Fruit fly (Drosophila melanogaster): ENCODE results near the gene CG13946.
A peak's percentile ranks its signal among the peaks of the same experiment; 100 is the strongest.

Gene CG13946

dm6 chr2L:740031-740430 is 36.3 kb upstream of the CG13946 start (continued):
- TF ChIP-seq CG18011 (GFP tag; optimal IDR thresholded peaks at IDR 0.05) (no peak), Neu2 (GFP tag; optimal IDR thresholded peaks at IDR 0.05; ENCODE audit: borderline replicate concordance) (no peak), CG4360 (GFP tag; IDR thresholded peaks at IDR 0.05) (no peak), gcm2 (GFP tag; optimal IDR thresholded peaks at IDR 0.05) (no peak), sob (GFP tag; IDR thresholded peaks at IDR 0.05) (peak; percentile 46; the same call in 1 of the 2 replicates), chif (GFP tag; optimal IDR thresholded peaks at IDR 0.05) (peak in 1 of 2 experiments; percentile 49), cwo (GFP tag; optimal IDR thresholded peaks at IDR 0.05) (no peak), Nf-YB (GFP tag; optimal IDR thresholded peaks at IDR 0.05) (no peak), CG9727 (GFP tag; optimal IDR thresholded peaks at IDR 0.05) (no peak), Sry-δ (GFP tag; optimal IDR thresholded peaks at IDR 0.05) (no peak), CG5245 (GFP tag; optimal IDR thresholded peaks at IDR 0.05) (no peak), schlank (tag; optimal IDR thresholded peaks at IDR 0.05) (no peak), HmgZ (tag; optimal IDR thresholded peaks at IDR 0.05) (peak; percentile 28), CG32767 (GFP tag; IDR thresholded peaks at IDR 0.05) (no peak), Ada2b (GFP tag; IDR thresholded peaks at IDR 0.05) (no peak), Hr39 (optimal IDR thresholded peaks at IDR 0.05) (no peak), CG31388 (GFP tag; optimal IDR thresholded peaks at IDR 0.05) (no peak), Oaz (GFP tag; IDR thresholded peaks at IDR 0.05) (no peak), Antp (GFP tag; optimal IDR thresholded peaks at IDR 0.05) (no peak), exex (tag; optimal IDR thresholded peaks at IDR 0.05) (no peak), trem (tag; optimal IDR thresholded peaks at IDR 0.05) (no peak), H2.0 (GFP tag; IDR thresholded peaks at IDR 0.05) (no peak), CG6175 (GFP tag; IDR thresholded peaks at IDR 0.05) (no peak), wdn (GFP tag; IDR thresholded peaks at IDR 0.05) (no peak), tgo (GFP tag; IDR thresholded peaks at IDR 0.05) (no peak; the same call in 2 of the 3 replicates), CG12236 (GFP tag; optimal IDR thresholded peaks at IDR 0.05) (no peak), Gsc (GFP tag; IDR thresholded peaks at IDR 0.05) (no peak), CG12219 (GFP tag; optimal IDR thresholded peaks at IDR 0.05) (no peak), dmrt11E (tag; optimal IDR thresholded peaks at IDR 0.05) (no peak), D (optimal IDR thresholded peaks at IDR 0.05) (no peak), D (GFP tag; optimal IDR thresholded peaks at IDR 0.05) (no peak), CG17359 (tag; optimal IDR thresholded peaks at IDR 0.05) (no peak), CG5180 (GFP tag; optimal IDR thresholded peaks at IDR 0.05) (no peak), Fer2 (tag; optimal IDR thresholded peaks at IDR 0.05) (no peak), Six4 (GFP tag; optimal IDR thresholded peaks at IDR 0.05) (no peak), Oli (tag; optimal IDR thresholded peaks at IDR 0.05) (no peak), CG17385 (GFP tag; optimal IDR thresholded peaks at IDR 0.05) (no peak), CG34422 (GFP tag; IDR thresholded peaks at IDR 0.05) (no peak), Kr (GFP tag; optimal IDR thresholded peaks at IDR 0.05) (no peak), Awh (GFP tag; IDR thresholded peaks at IDR 0.05) (no peak), CG11695 (GFP tag; IDR thresholded peaks at IDR 0.05) (no peak), CG7786 (GFP tag; optimal IDR thresholded peaks at IDR 0.05) (no peak), Vsx1 (GFP tag; optimal IDR thresholded peaks at IDR 0.05) (no peak), NC2α (GFP tag; optimal IDR thresholded peaks at IDR 0.05) (no peak), tap (tag; optimal IDR thresholded peaks at IDR 0.05) (no peak), repo (GFP tag; optimal IDR thresholded peaks at IDR 0.05) (no peak), NfI (GFP tag; optimal IDR thresholded peaks at IDR 0.05) (peak; percentile 1), sisA (GFP tag; IDR thresholded peaks at IDR 0.05) (peak; percentile 35), al (GFP tag; IDR thresholded peaks at IDR 0.05) (0 out of 2 replicates have a peak, but pooled peaks have one; percentile 25), CG9215 (GFP tag; IDR thresholded peaks at IDR 0.05) (no peak), CG3847 (GFP tag; IDR thresholded peaks at IDR 0.05) (no peak; the same call in 1 of the 2 replicates), CG12744 (GFP tag; optimal IDR thresholded peaks at IDR 0.05) (no peak), CkIIα-i1 (GFP tag; IDR thresholded peaks at IDR 0.05) (no peak)

Measured in whole organism, embryonic.